Fruit fly (Drosophila melanogaster): ENCODE measurements around the gene CG11779.

dm6 chr3R:19150856-19151651, 8.6 kb downstream of the CG11779 start:
- TF ChIP-seq CTCF (optimal IDR thresholded peaks at IDR 0.05) (no peak), CG8478 (optimal IDR thresholded peaks at IDR 0.05) (no peak)
